Worm (Caenorhabditis elegans): ENCODE measurements around the gene R09A8.1.

DNA sequence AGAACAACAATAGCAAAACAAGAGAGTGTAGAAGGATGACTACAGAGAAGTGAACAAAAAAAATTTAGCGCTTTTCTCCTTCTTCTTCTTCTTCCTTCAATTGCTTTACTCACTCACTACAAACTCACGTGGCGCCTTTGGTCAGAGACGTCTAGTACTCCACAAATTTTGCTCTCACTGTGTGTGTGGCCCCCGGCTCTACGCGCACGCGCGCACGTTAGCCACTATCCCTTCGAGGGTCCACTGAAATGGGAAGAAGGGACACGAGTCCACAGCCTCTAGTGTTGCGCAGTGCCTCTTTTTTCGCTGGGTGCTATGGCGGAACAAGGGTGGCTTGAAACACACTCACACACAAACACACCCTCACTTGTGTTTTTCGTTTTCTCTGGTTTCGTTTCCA is 15.7 kb downstream of the R09A8.1 start:
- TF ChIP-seq ztf-23 (GFP tag; IDR thresholded peaks at IDR 0.05) (no peak), klf-2 (GFP tag; conservative IDR thresholded peaks at IDR 0.05) (no peak), tab-1 (GFP tag; IDR thresholded peaks at IDR 0.05) (0 out of 2 replicates have a peak, but pooled peaks have one; percentile 58), ref-1 (GFP tag; conservative IDR thresholded peaks at IDR 0.05) (no peak), cog-1 (tag; optimal IDR thresholded peaks at IDR 0.05) (no peak)

Measured in whole organism, midembryonic.